Worm (Caenorhabditis elegans) whole organism, midembryonic: ENCODE data around the gene C16C8.17.

Experiments used
- T22C8.4 ChIP-seq: fragments of 200-800 bp; sonication (Bioruptor generic); IDR thresholded peaks from 2 replicates; pipeline ENCODE4 v1.3.6; 2022; ENCODE audit warnings: missing genetic modification characterization, missing compliant biosample characterization
- flt-1 ChIP-seq: fragments of 200-800 bp; sonication (Bioruptor generic); IDR thresholded peaks from 2 replicates; pipeline ENCODE4 v1.3.6; 2022; ENCODE audit warnings: missing genetic modification characterization, missing compliant biosample characterization
- klf-2 ChIP-seq: fragments of 200-800 bp; sonication (Bioruptor generic); conservative IDR thresholded peaks from 2 replicates; pipeline ENCODE4 v1.3.6; 2022; ENCODE audit warnings: missing genetic modification reagents, missing genetic modification characterization, missing compliant biosample characterization
- ref-1 ChIP-seq: fragments of 200-800 bp; sonication (Bioruptor generic); conservative IDR thresholded peaks from 2 replicates; pipeline ENCODE4 v1.3.6; 2022; ENCODE audit warnings: missing genetic modification reagents, missing genetic modification characterization, missing compliant biosample characterization
- tab-1 ChIP-seq: fragments of 200-800 bp; sonication (Bioruptor generic); IDR thresholded peaks from 2 replicates; pipeline ENCODE4 v1.3.6; 2022; ENCODE audit warnings: missing genetic modification characterization, missing compliant biosample characterization
- ztf-29 ChIP-seq: fragments of 200-800 bp; sonication (Bioruptor generic); IDR thresholded peaks from 2 replicates; pipeline ENCODE4 v1.3.6; 2022; ENCODE audit warnings: missing genetic modification reagents, missing genetic modification characterization, missing compliant biosample characterization

DNA sequence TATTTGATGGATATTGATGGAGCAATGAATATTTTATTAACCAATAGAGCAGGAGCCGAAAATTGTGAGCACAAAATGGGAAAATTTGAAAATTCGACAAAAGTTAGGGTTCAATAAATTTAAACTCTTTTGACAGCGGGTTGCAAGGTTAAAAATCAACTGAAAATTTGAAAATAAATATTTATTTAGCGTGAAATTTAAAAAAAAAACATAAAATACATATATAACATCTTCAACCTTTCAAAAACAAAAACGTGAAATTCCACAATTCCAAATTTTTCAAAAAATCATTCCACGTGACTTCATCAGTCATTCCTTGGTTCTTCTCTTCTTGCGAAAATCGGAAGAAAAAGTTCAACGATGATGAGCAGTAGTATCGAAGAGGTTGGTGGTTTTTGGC lies 11.2 kb upstream of the C16C8.17 start, which contains the start of gene C16C8.18:
- no peak for TF ChIP-seq klf-2 (GFP tag; lab: Robert Waterston, UW)
- no peak for TF ChIP-seq ref-1
- TF ChIP-seq tab-1 (GFP tag; lab: Robert Waterston, UW) = no peak
- no peak for TF ChIP-seq flt-1 (GFP tag; lab: Robert Waterston, UW)
- no peak for TF ChIP-seq ztf-29 (GFP tag; lab: Robert Waterston, UW)
- no peak for TF ChIP-seq T22C8.4 (GFP tag; lab: Robert Waterston, UW)
